Worm (Caenorhabditis elegans) whole organism, young adult: ENCODE measurements around the gene ZK1307.2.

Experiments
- F10E7.11 ChIP-seq: sonication (generic microtip); optimal IDR thresholded peaks from 2 replicates; lab custom pipeline; 2017; ENCODE audit warnings: mild to moderate bottlenecking, missing genetic modification characterization, moderate library complexity, missing compliant biosample characterization
- F23B12.7 ChIP-seq: sonication (generic microtip); optimal IDR thresholded peaks from 2 replicates; lab custom pipeline; 2017; ENCODE audit warnings: missing genetic modification characterization, mild to moderate bottlenecking, missing compliant biosample characterization, antibody characterized with exemption, moderate library complexity; ENCODE audit not compliant: insufficient read depth
- cebp-1 ChIP-seq, 2 experiments: fragments of 200-800 bp in 1 of 2; sonication (Bioruptor generic) in 1 of 2; sonication (generic microtip) in 1 of 2; IDR thresholded peaks in 1 of 2; optimal IDR thresholded peaks in 1 of 2; 2 replicates each; pipeline versions ENCODE4 v1.3.6 to Lab custom; 2017 to 2022; ENCODE audit warnings: missing compliant biosample characterization in 2 of 2, missing genetic modification characterization in 2 of 2, mild to moderate bottlenecking in 1 of 2, missing genetic modification reagents in 1 of 2, moderate library complexity in 1 of 2
- egl-18 ChIP-seq: fragments of 200-800 bp; sonication (Bioruptor generic); IDR thresholded peaks from 2 replicates; pipeline ENCODE4 v1.3.6; 2022; ENCODE audit warnings: missing genetic modification reagents, missing genetic modification characterization, missing compliant biosample characterization

DNA sequence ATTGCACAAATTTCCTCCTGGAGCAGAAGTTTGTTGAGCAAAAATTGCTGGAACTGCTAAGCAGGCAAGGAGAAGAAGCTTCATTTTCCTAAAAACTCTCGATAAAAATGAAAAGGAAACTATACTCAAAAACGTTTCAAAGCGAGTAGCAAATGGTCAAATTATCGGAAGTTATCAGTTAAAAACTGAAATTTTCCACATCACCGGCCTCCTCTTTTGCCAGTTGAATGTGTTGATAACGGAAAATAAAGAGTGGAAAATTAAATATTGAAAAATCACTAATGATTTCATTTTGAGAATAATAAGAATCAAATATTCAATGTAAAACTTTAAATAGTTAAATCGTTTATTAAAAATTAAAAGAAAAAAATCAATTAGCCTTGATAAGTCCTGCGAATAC, 5.2 kb upstream of the ZK1307.2 start, which contains the start of gene ZK1320.2:
- TF ChIP-seq cebp-1 (GFP tag; IDR thresholded peaks at IDR 0.05; lab: Robert Waterston, UW) (no peak), cebp-1 (tag; optimal IDR thresholded peaks at IDR 0.05; lab: Kevin White, UChicago) (no peak), F10E7.11 (tag; lab: Kevin White, UChicago) (no peak), F23B12.7 (tag; lab: Kevin White, UChicago) (no peak), egl-18 (GFP tag; lab: Robert Waterston, UW) (no peak)
